Fruit fly (Drosophila melanogaster): Measurements from ENCODE around the gene Ubc6.

dm6 chr3R:4987408-4987807 lies 34.9 kb upstream of the Ubc6 start:
- TF ChIP-seq Dll (optimal IDR thresholded peaks at IDR 0.05) (no peak), usp (GFP tag; optimal IDR thresholded peaks at IDR 0.05) (no peak), psq (optimal IDR thresholded peaks at IDR 0.05) (no peak)

Data from whole organism.